Worm (Caenorhabditis elegans) whole organism, midembryonic: ENCODE data around the gene K09F6.7.

Experiments used
- T22C8.4 ChIP-seq: fragments of 200-800 bp; sonication (Bioruptor generic); IDR thresholded peaks from 2 replicates; pipeline ENCODE4 v1.3.6; 2022; ENCODE audit warnings: missing genetic modification characterization, missing compliant biosample characterization
- cog-1 ChIP-seq: sonication (generic microtip); optimal IDR thresholded peaks from 2 replicates; lab custom pipeline; 2016; ENCODE audit warnings: missing genetic modification characterization, missing compliant biosample characterization
- flt-1 ChIP-seq: fragments of 200-800 bp; sonication (Bioruptor generic); IDR thresholded peaks from 2 replicates; pipeline ENCODE4 v1.3.6; 2022; ENCODE audit warnings: missing genetic modification characterization, missing compliant biosample characterization
- klf-2 ChIP-seq: fragments of 200-800 bp; sonication (Bioruptor generic); conservative IDR thresholded peaks from 2 replicates; pipeline ENCODE4 v1.3.6; 2022; ENCODE audit warnings: missing genetic modification reagents, missing genetic modification characterization, missing compliant biosample characterization
- med-1 ChIP-seq: sonication (generic microtip); optimal IDR thresholded peaks from 2 replicates; lab custom pipeline; 2017; ENCODE audit warnings: missing genetic modification characterization, mild to moderate bottlenecking, missing compliant biosample characterization, antibody characterized with exemption, missing genetic modification reagents; ENCODE audit not compliant: insufficient read depth
- ref-1 ChIP-seq: fragments of 200-800 bp; sonication (Bioruptor generic); conservative IDR thresholded peaks from 2 replicates; pipeline ENCODE4 v1.3.6; 2022; ENCODE audit warnings: missing genetic modification reagents, missing genetic modification characterization, missing compliant biosample characterization
- tab-1 ChIP-seq: fragments of 200-800 bp; sonication (Bioruptor generic); IDR thresholded peaks from 2 replicates; pipeline ENCODE4 v1.3.6; 2022; ENCODE audit warnings: missing genetic modification characterization, missing compliant biosample characterization
- ztf-23 ChIP-seq: fragments of 200-800 bp; sonication (Bioruptor generic); IDR thresholded peaks from 2 replicates; pipeline ENCODE4 v1.3.6; 2022; ENCODE audit warnings: missing genetic modification reagents, missing genetic modification characterization, missing compliant biosample characterization
- ztf-29 ChIP-seq: fragments of 200-800 bp; sonication (Bioruptor generic); IDR thresholded peaks from 2 replicates; pipeline ENCODE4 v1.3.6; 2022; ENCODE audit warnings: missing genetic modification reagents, missing genetic modification characterization, missing compliant biosample characterization

The K09F6.7 gene

ce11 chrII:2253676-2254075 is 38.3 kb downstream of the K09F6.7 start:
- TF ChIP-seq flt-1 (GFP tag; lab: Robert Waterston, UW) (no peak), klf-2 (no peak), ztf-29 (GFP tag; lab: Robert Waterston, UW) (no peak), ztf-23 (no peak), ref-1 (no peak), cog-1 (tag; lab: Kevin White, UChicago) (no peak), tab-1 (GFP tag; lab: Robert Waterston, UW) (no peak), T22C8.4 (GFP tag; lab: Robert Waterston, UW) (no peak), med-1 (GFP tag; lab: Kevin White, UChicago) (no peak)

- TF ChIP-seq ref-1 (peak; percentile 30; the same call in 1 of the 2 replicates), cog-1 (tag; lab: Kevin White, UChicago) (no peak)
Observed at ce11 chrII:2251617-2252016, 40.3 kb downstream of the K09F6.7 start.

ce11 chrII:2243342-2243741 is 48.6 kb downstream of the K09F6.7 start, which contains the start of gene F54A3.2:
Gene F54A3.2 (plus strand): TSS chrII:2243642.
- no peak for TF ChIP-seq ztf-23
- no peak for TF ChIP-seq med-1 (GFP tag; lab: Kevin White, UChicago)
- TF ChIP-seq cog-1 (tag; lab: Kevin White, UChicago) = no peak
- no peak for TF ChIP-seq T22C8.4 (GFP tag; lab: Robert Waterston, UW)
- no peak for TF ChIP-seq ztf-29 (GFP tag; lab: Robert Waterston, UW)
